Fruit fly (Drosophila melanogaster) whole organism, embryonic: Measurements from ENCODE around the gene CG33284.

Source experiments
- ATbp ChIP-seq: fragments of 200-800 bp; sonication (Bioruptor generic); optimal IDR thresholded peaks from 2 replicates; lab custom pipeline; 2017; ENCODE audit warnings: missing biosample characterization, mild to moderate bottlenecking, missing genetic modification characterization, missing genetic modification reagents
- Awh ChIP-seq: fragments of 200-800 bp; sonication (Bioruptor generic); IDR thresholded peaks from 2 replicates; pipeline ENCODE4, ENCODE4 v1.3.6; 2022; ENCODE audit warnings: missing biosample characterization, missing genetic modification characterization
- CG10565 ChIP-seq: fragments of 200-800 bp; sonication (Bioruptor generic); optimal IDR thresholded peaks from 3 replicates; lab custom pipeline; 2016; ENCODE audit warnings: missing biosample characterization, mild to moderate bottlenecking, missing genetic modification characterization
- CG11085 ChIP-seq: fragments of 200-800 bp; sonication (Bioruptor generic); IDR thresholded peaks from 2 replicates; pipeline ENCODE4 v1.3.6; 2022; ENCODE audit warnings: missing biosample characterization, missing genetic modification characterization
- CG11456 ChIP-seq: fragments of 200-800 bp; sonication (Bioruptor generic); IDR thresholded peaks from 3 replicates; pipeline ENCODE4 v1.3.6; 2022; ENCODE audit warnings: missing biosample characterization, missing genetic modification characterization
- CG12659 ChIP-seq: fragments of 200-800 bp; sonication (Bioruptor generic); optimal IDR thresholded peaks from 3 replicates; lab custom pipeline; 2017; ENCODE audit warnings: mild to moderate bottlenecking, missing biosample characterization, missing genetic modification reagents, missing genetic modification characterization
- CG12769 ChIP-seq: fragments of 200-800 bp; sonication (Bioruptor generic); optimal IDR thresholded peaks from 2 replicates; lab custom pipeline; 2019; ENCODE audit warnings: missing biosample characterization, mild to moderate bottlenecking, missing genetic modification characterization, moderate library complexity
- CG13424 ChIP-seq: fragments of 200-800 bp; sonication (Bioruptor generic); optimal IDR thresholded peaks from 2 replicates; lab custom pipeline; 2019; ENCODE audit warnings: missing biosample characterization, mild to moderate bottlenecking, missing genetic modification characterization, moderate library complexity
- CG15479 ChIP-seq: fragments of 200-800 bp; sonication (Bioruptor generic); optimal IDR thresholded peaks from 3 replicates; lab custom pipeline; 2019; ENCODE audit warnings: missing biosample characterization, mild to moderate bottlenecking, missing genetic modification characterization, moderate library complexity
- CG1603 ChIP-seq: fragments of 200-800 bp; sonication (Bioruptor generic); optimal IDR thresholded peaks from 2 replicates; lab custom pipeline; 2019; ENCODE audit warnings: missing biosample characterization, mild to moderate bottlenecking, missing genetic modification characterization, moderate library complexity
- CG2202 ChIP-seq: fragments of 200-800 bp; sonication (Bioruptor generic); optimal IDR thresholded peaks from 2 replicates; lab custom pipeline; 2018; ENCODE audit warnings: missing biosample characterization, mild to moderate bottlenecking, missing genetic modification characterization
- CG31441 ChIP-seq: fragments of 200-800 bp; sonication (Bioruptor generic); IDR thresholded peaks from 2 replicates; pipeline ENCODE4 v1.3.6; 2022; ENCODE audit warnings: missing biosample characterization, missing genetic modification characterization
- CG3281 ChIP-seq: fragments of 200-800 bp; sonication (Bioruptor generic); optimal IDR thresholded peaks from 3 replicates; lab custom pipeline; 2017; ENCODE audit warnings: missing biosample characterization, mild to moderate bottlenecking, missing genetic modification characterization
- CG3407 ChIP-seq: fragments of 200-800 bp; sonication (Bioruptor generic); optimal IDR thresholded peaks from 2 replicates; lab custom pipeline; 2018; ENCODE audit warnings: missing biosample characterization, mild to moderate bottlenecking, missing genetic modification characterization
- CG4617 ChIP-seq: fragments of 200-800 bp; sonication (Bioruptor generic); optimal IDR thresholded peaks from 3 replicates; lab custom pipeline; 2016; ENCODE audit warnings: missing biosample characterization, missing genetic modification characterization, borderline replicate concordance
- CG6272 ChIP-seq: fragments of 200-800 bp; sonication (Bioruptor generic); IDR thresholded peaks from 2 replicates; pipeline ENCODE4 v1.3.6; 2022; ENCODE audit warnings: missing biosample characterization, missing genetic modification characterization
- CG7271 ChIP-seq: fragments of 200-800 bp; sonication (Bioruptor generic); optimal IDR thresholded peaks from 2 replicates; lab custom pipeline; 2018; ENCODE audit warnings: missing biosample characterization, mild to moderate bottlenecking, missing genetic modification characterization, moderate library complexity
- CG7963 ChIP-seq: fragments of 200-800 bp; sonication (Bioruptor generic); IDR thresholded peaks from 3 replicates; pipeline ENCODE4 v1.3.6; 2022; ENCODE audit warnings: missing biosample characterization, missing genetic modification characterization; ENCODE audit not compliant: partially characterized antibody
- CG8924 ChIP-seq: fragments of 200-800 bp; optimal IDR thresholded peaks from 3 replicates; lab custom pipeline; 2019; ENCODE audit warnings: missing biosample characterization, mild to moderate bottlenecking, missing genetic modification characterization, moderate library complexity
- CkIIα-i1 ChIP-seq: fragments of 200-800 bp; sonication (Bioruptor generic); IDR thresholded peaks from 2 replicates; pipeline ENCODE4 v1.3.6; 2022; ENCODE audit warnings: missing biosample characterization, missing genetic modification characterization
- Dek ChIP-seq: fragments of 200-800 bp; sonication (Bioruptor generic); optimal IDR thresholded peaks from 3 replicates; lab custom pipeline; 2019; ENCODE audit warnings: missing biosample characterization, mild to moderate bottlenecking, missing genetic modification characterization, moderate library complexity
- H2.0 ChIP-seq: fragments of 200-800 bp; sonication (Bioruptor generic); IDR thresholded peaks from 2 replicates; pipeline ENCODE4 v1.3.6; 2022; ENCODE audit warnings: missing biosample characterization, missing genetic modification characterization
- HLH4C ChIP-seq: fragments of 200-800 bp; sonication (Bioruptor generic); IDR thresholded peaks from 3 replicates; pipeline ENCODE4 v1.3.6; 2022; ENCODE audit warnings: missing biosample characterization, missing genetic modification characterization; ENCODE audit not compliant: partially characterized antibody
- Hmr ChIP-seq: fragments of 200-800 bp; sonication (Bioruptor generic); optimal IDR thresholded peaks from 3 replicates; lab custom pipeline; 2017; ENCODE audit warnings: mild to moderate bottlenecking, missing biosample characterization, missing genetic modification reagents, missing genetic modification characterization
- Hmx ChIP-seq: fragments of 200-800 bp; sonication (Bioruptor generic); optimal IDR thresholded peaks from 2 replicates; lab custom pipeline; 2016; ENCODE audit warnings: missing biosample characterization, missing genetic modification characterization
- Hsf ChIP-seq: fragments of 200-800 bp; sonication (Bioruptor generic); optimal IDR thresholded peaks from 3 replicates; lab custom pipeline; 2016; ENCODE audit warnings: missing biosample characterization, missing genetic modification characterization
- Kr ChIP-seq: fragments of 200-800 bp; sonication (Bioruptor generic); optimal IDR thresholded peaks from 2 replicates; lab custom pipeline; 2017; ENCODE audit warnings: missing biosample characterization, mild to moderate bottlenecking, missing genetic modification characterization
- NFAT ChIP-seq: fragments of 200-800 bp; sonication (Bioruptor generic); IDR thresholded peaks from 2 replicates; pipeline ENCODE4 v1.3.6; 2022; ENCODE audit warnings: missing biosample characterization, missing genetic modification characterization
- Optix ChIP-seq: fragments of 200-800 bp; sonication (Bioruptor generic); IDR thresholded peaks from 3 replicates; pipeline ENCODE4 v1.3.6; 2022; ENCODE audit warnings: missing biosample characterization, missing genetic modification characterization
- bbx ChIP-seq: fragments of 200-800 bp; sonication (Bioruptor generic); IDR thresholded peaks from 2 replicates; pipeline ENCODE4 v1.3.6; 2022; ENCODE audit warnings: missing biosample characterization, missing genetic modification characterization; ENCODE audit not compliant: partially characterized antibody
- cas ChIP-seq: fragments of 200-800 bp; sonication (Bioruptor generic); IDR thresholded peaks from 2 replicates; pipeline ENCODE4 v1.3.6; 2022; ENCODE audit warnings: missing biosample characterization, missing genetic modification characterization
- ci ChIP-seq: fragments of 200-800 bp; sonication (Bioruptor generic); IDR thresholded peaks from 3 replicates; pipeline ENCODE4 v1.3.6; 2022; ENCODE audit warnings: missing biosample characterization, missing genetic modification characterization
- fd3F ChIP-seq: fragments of 200-800 bp; sonication (Bioruptor generic); optimal IDR thresholded peaks from 2 replicates; lab custom pipeline; 2018; ENCODE audit warnings: missing biosample characterization, mild to moderate bottlenecking, missing genetic modification characterization, moderate library complexity
- gce ChIP-seq: fragments of 200-800 bp; sonication (Bioruptor generic); IDR thresholded peaks from 3 replicates; pipeline ENCODE4 v1.3.6; 2022; ENCODE audit warnings: missing biosample characterization, missing genetic modification characterization
- gcm ChIP-seq: fragments of 200-800 bp; sonication (Bioruptor generic); optimal IDR thresholded peaks from 2 replicates; lab custom pipeline; 2019; ENCODE audit warnings: missing biosample characterization, mild to moderate bottlenecking, missing genetic modification characterization, moderate library complexity
- gro ChIP-seq: fragments of 200-800 bp; sonication (Bioruptor generic); optimal IDR thresholded peaks from 2 replicates; lab custom pipeline; 2016; ENCODE audit warnings: missing biosample characterization, missing genetic modification characterization
- gsb ChIP-seq: fragments of 200-800 bp; sonication (Bioruptor generic); IDR thresholded peaks from 2 replicates; pipeline ENCODE4 v1.3.6; 2022; ENCODE audit warnings: missing biosample characterization, missing genetic modification characterization
- h ChIP-seq: fragments of >200 bp; optimal IDR thresholded peaks from 2 replicates; lab custom pipeline; 2017
- ham ChIP-seq: fragments of 200-800 bp; sonication (Bioruptor generic); IDR thresholded peaks from 2 replicates; pipeline ENCODE4 v1.3.6; 2022; ENCODE audit warnings: missing biosample characterization, missing genetic modification characterization
- hbn ChIP-seq: fragments of 200-800 bp; sonication (Bioruptor generic); IDR thresholded peaks from 2 replicates; pipeline ENCODE4 v1.3.6; 2022; ENCODE audit warnings: missing biosample characterization, missing genetic modification characterization; ENCODE audit not compliant: partially characterized antibody
- inv ChIP-seq: fragments of 200-800 bp; sonication (Bioruptor generic); IDR thresholded peaks from 2 replicates; pipeline ENCODE4 v1.3.6; 2022; ENCODE audit warnings: missing biosample characterization, missing genetic modification characterization; ENCODE audit not compliant: partially characterized antibody
- knrl ChIP-seq: fragments of 200-800 bp; sonication (Bioruptor generic); IDR thresholded peaks from 3 replicates; pipeline ENCODE4 v1.3.6; 2022; ENCODE audit warnings: missing biosample characterization, missing genetic modification characterization; ENCODE audit not compliant: partially characterized antibody
- lab ChIP-seq: fragments of 200-800 bp; sonication (Bioruptor generic); optimal IDR thresholded peaks from 3 replicates; lab custom pipeline; 2017; ENCODE audit warnings: missing biosample characterization, missing genetic modification characterization, mild to moderate bottlenecking, moderate library complexity, missing genetic modification reagents
- mam ChIP-seq: fragments of 200-800 bp; sonication (Bioruptor generic); optimal IDR thresholded peaks from 3 replicates; lab custom pipeline; 2016; ENCODE audit warnings: missing biosample characterization, missing genetic modification characterization
- nerfin-2 ChIP-seq: fragments of 200-800 bp; sonication (Bioruptor generic); IDR thresholded peaks from 2 replicates; pipeline ENCODE4 v1.3.6; 2022; ENCODE audit warnings: missing biosample characterization, missing genetic modification characterization; ENCODE audit not compliant: partially characterized antibody
- pum ChIP-seq: fragments of 200-800 bp; sonication (Bioruptor generic); optimal IDR thresholded peaks from 2 replicates; lab custom pipeline; 2016; ENCODE audit warnings: missing biosample characterization, missing genetic modification characterization
- ranshi ChIP-seq: fragments of 200-800 bp; sonication (Bioruptor generic); IDR thresholded peaks from 2 replicates; pipeline ENCODE4 v1.3.6; 2022; ENCODE audit warnings: missing biosample characterization, missing genetic modification characterization
- shn ChIP-seq: fragments of 200-800 bp; sonication (Bioruptor generic); optimal IDR thresholded peaks from 3 replicates; lab custom pipeline; 2016; ENCODE audit warnings: missing biosample characterization, missing genetic modification characterization
- sisA ChIP-seq: fragments of 200-800 bp; sonication (Bioruptor generic); IDR thresholded peaks from 2 replicates; pipeline ENCODE4 v1.3.6; 2022; ENCODE audit warnings: missing biosample characterization, missing genetic modification characterization
- trh ChIP-seq: fragments of 200-800 bp; sonication (Bioruptor generic); optimal IDR thresholded peaks from 2 replicates; lab custom pipeline; 2016; ENCODE audit warnings: missing biosample characterization, missing genetic modification characterization

The CG33284 gene

dm6 chr3L:21171905-21172304 is 48.4 kb downstream of the CG33284 start, which contains the start of gene Ac78C (continued):
- TF ChIP-seq hbn (peak; percentile 44; the same call in 1 of the 2 replicates), Hsf (GFP tag; lab: Kevin White, UChicago) (peak; percentile 77), fd3F (GFP tag; lab: Kevin White, UChicago) (peak; percentile 88), CG12659 (GFP tag; lab: Kevin White, UChicago) (peak; percentile 72), Hmx (peak; percentile 46), CG1603 (peak; percentile 87), mam (GFP tag; lab: Kevin White, UChicago) (peak; percentile 96), H2.0 (GFP tag; lab: Robert Waterston, UW) (peak; percentile 77), CG4617 (GFP tag; lab: Kevin White, UChicago) (peak; percentile 7), shn (GFP tag; lab: Kevin White, UChicago) (peak; percentile 78), CG6272 (peak; percentile 73), CkIIα-i1 (GFP tag; lab: Robert Waterston, UW) (peak; percentile 35; the same call in 1 of the 2 replicates), CG7271 (tag; lab: Kevin White, UChicago) (peak; percentile 37), pum (peak; percentile 84), ham (GFP tag; lab: Robert Waterston, UW) (peak; percentile 42; the same call in 1 of the 2 replicates), CG3407 (GFP tag; lab: Kevin White, UChicago) (peak; percentile 22), CG3281 (GFP tag; lab: Kevin White, UChicago) (peak; percentile 92), knrl (GFP tag; lab: Robert Waterston, UW) (peak; percentile 66), sisA (GFP tag; lab: Robert Waterston, UW) (peak; percentile 85), CG10565 (GFP tag; lab: Kevin White, UChicago) (no peak), ci (GFP tag; lab: Robert Waterston, UW) (peak; percentile 87), Kr (no peak), CG13424 (tag; lab: Kevin White, UChicago) (peak; percentile 87), CG2202 (tag; lab: Kevin White, UChicago) (no peak), CG11456 (peak; percentile 92), Awh (GFP tag; lab: Robert Waterston, UW) (peak; percentile 84), CG7963 (GFP tag; lab: Robert Waterston, UW) (no peak), CG8924 (tag; lab: Kevin White, UChicago) (no peak), ATbp (GFP tag; lab: Kevin White, UChicago) (peak; percentile 80), ranshi (GFP tag; lab: Robert Waterston, UW) (peak; percentile 89), lab (GFP tag; lab: Kevin White, UChicago) (peak; percentile 96), gsb (GFP tag; lab: Robert Waterston, UW) (peak; percentile 87), Hmr (peak; percentile 91), bbx (GFP tag; lab: Robert Waterston, UW) (peak; percentile 48; the same call in 1 of the 2 replicates), CG12769 (tag; lab: Kevin White, UChicago) (peak; percentile 97), inv (peak; percentile 59), trh (GFP tag; lab: Kevin White, UChicago) (peak; percentile 42), gce (peak; percentile 83; the same call in 2 of the 3 replicates), cas (GFP tag; lab: Robert Waterston, UW) (peak; percentile 70), h (lab: Kevin White, UChicago) (no peak), nerfin-2 (GFP tag; lab: Robert Waterston, UW) (peak; percentile 36; the same call in 1 of the 2 replicates), Dek (tag; lab: Kevin White, UChicago) (peak; percentile 85), gro (GFP tag; lab: Kevin White, UChicago) (peak; percentile 96), CG31441 (GFP tag; lab: Robert Waterston, UW) (no peak; the same call in 1 of the 2 replicates), NFAT (GFP tag; lab: Robert Waterston, UW) (peak; percentile 95), CG11085 (GFP tag; lab: Robert Waterston, UW) (peak; percentile 82), CG15479 (no peak), Optix (GFP tag; lab: Robert Waterston, UW) (peak; percentile 77), HLH4C (GFP tag; lab: Robert Waterston, UW) (peak; percentile 57; the same call in 2 of the 3 replicates), gcm (GFP tag; lab: Kevin White, UChicago) (no peak)
